Worm (Caenorhabditis elegans) whole organism, L4/young adult: ENCODE results near the gene srw-76.

Experiments used
- W03F9.2 ChIP-seq: fragments of 150-350 bp; optimal IDR thresholded peaks from 2 replicates; lab custom pipeline; 2014; ENCODE audit warnings: missing biosample characterization, missing genetic modification characterization
- dao-5 ChIP-seq: sonication (generic microtip); optimal IDR thresholded peaks from 2 replicates; lab custom pipeline; 2016; ENCODE audit warnings: missing genotype, missing genetic modification characterization, moderate library complexity, missing compliant biosample characterization

ce11 chrV:16620874-16621273 is 17.2 kb downstream of the srw-76 start, which contains the start of gene Y70C5A.3:
- TF ChIP-seq dao-5 (tag; lab: Kevin White, UChicago) (no peak), W03F9.2 (tag; lab: Kevin White, UChicago) (no peak)
